Worm (Caenorhabditis elegans): ENCODE results near the gene Y45F10D.15.

- TF ChIP-seq F13H6.1 (tag; optimal IDR thresholded peaks at IDR 0.05) (no peak), aly-2 (tag; optimal IDR thresholded peaks at IDR 0.05) (no peak), unc-62 (GFP tag; optimal IDR thresholded peaks at IDR 0.05) (no peak), nhr-237 (tag; optimal IDR thresholded peaks at IDR 0.05) (no peak), fos-1 (tag; optimal IDR thresholded peaks at IDR 0.05) (peak; percentile 17), unc-39 (tag; optimal IDR thresholded peaks at IDR 0.05) (no peak), lsy-2 (tag; optimal IDR thresholded peaks at IDR 0.05) (peak; percentile 95 to 99), nhr-11 (tag; optimal IDR thresholded peaks at IDR 0.05) (no peak), ceh-82 (tag; optimal IDR thresholded peaks at IDR 0.05) (no peak), lin-13 (GFP tag; optimal IDR thresholded peaks at IDR 0.05) (peak; percentile 61), snpc-4 (tag; optimal IDR thresholded peaks at IDR 0.05) (no peak)
These were observed 32.1 kb downstream of the Y45F10D.15 start, which contains the start of the genes sas-6 and Y45F10D.7 for ce11 chrIV:13788652-13789051.
